Fruit fly (Drosophila melanogaster): ENCODE results near the gene Mec2.

DNA sequence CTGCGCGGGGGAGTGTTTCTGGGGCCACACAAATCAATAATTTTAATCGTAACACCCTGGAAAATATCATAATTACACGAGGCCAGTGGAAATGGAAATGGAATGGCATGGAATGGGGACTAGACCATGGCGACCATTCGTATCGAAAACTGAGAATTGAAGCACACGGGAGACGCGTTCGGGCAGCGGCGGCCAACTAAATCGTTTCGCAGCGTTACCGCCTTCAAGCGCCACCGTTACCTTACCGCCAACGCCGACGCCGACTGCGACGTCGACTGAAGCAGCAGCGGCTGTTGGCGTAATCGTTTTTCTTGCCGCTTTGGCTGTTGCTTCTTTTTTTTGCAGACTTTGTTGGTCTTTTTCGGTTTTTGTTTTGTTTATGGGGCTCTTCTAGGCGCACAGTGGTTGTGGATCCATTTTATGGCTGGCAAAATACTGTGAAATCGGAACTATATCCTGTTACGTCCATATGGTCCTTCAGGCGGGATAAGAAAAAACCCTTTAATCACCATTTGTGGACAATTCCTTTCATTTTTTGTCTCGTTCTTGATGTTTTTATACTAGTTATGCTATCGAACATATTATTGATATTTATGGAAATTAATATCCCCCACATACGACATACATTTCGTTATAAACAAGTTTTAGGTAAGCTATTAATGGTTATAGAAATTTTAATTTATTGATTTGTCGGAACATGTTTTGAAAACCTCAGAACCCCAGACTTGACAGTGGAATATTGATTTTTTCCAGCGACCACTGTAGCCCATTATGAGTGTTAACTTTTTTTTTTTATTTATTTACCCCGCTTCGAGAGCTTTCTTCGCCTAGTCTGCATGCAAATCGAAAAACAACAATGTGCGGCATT is 22.5 kb upstream of the Mec2 start:
- TF ChIP-seq psq (optimal IDR thresholded peaks at IDR 0.05) (no peak), Myc (optimal IDR thresholded peaks at IDR 0.05) (no peak), ttk (optimal IDR thresholded peaks at IDR 0.05) (no peak), Sin3A (optimal IDR thresholded peaks at IDR 0.05) (no peak), h (optimal IDR thresholded peaks at IDR 0.05) (no peak)
